Worm (Caenorhabditis elegans) whole organism, mixed stage, embryonic: Measurements from ENCODE around the gene exc-7.
A peak's percentile ranks its signal among the peaks of the same experiment; 100 is the strongest.

Experiments
- M03D4.4 ChIP-seq: sonication (generic microtip); optimal IDR thresholded peaks from 2 replicates; lab custom pipeline; 2017; ENCODE audit warnings: mild to moderate bottlenecking, missing genetic modification characterization, missing compliant biosample characterization
- bed-3 ChIP-seq: fragments of 200-800 bp; sonication (Bioruptor generic); optimal IDR thresholded peaks from 3 replicates; lab custom pipeline; 2018; ENCODE audit warnings: mild to moderate bottlenecking, missing genetic modification characterization, moderate library complexity, missing compliant biosample characterization
- blmp-1 ChIP-seq: fragments of 150-350 bp; optimal IDR thresholded peaks from 2 replicates; lab custom pipeline; 2014; ENCODE audit warnings: missing biosample characterization, missing genetic modification characterization
- ceh-39 ChIP-seq: fragments of 150-350 bp; optimal IDR thresholded peaks from 2 replicates; lab custom pipeline; 2014; ENCODE audit warnings: missing biosample characterization, missing genetic modification characterization
- ceh-43 ChIP-seq: fragments of 200-800 bp; sonication (Bioruptor generic); optimal IDR thresholded peaks from 2 replicates; lab custom pipeline; 2018; ENCODE audit warnings: mild to moderate bottlenecking, missing genetic modification characterization, moderate library complexity, missing compliant biosample characterization
- ceh-83 ChIP-seq: fragments of 200-800 bp; sonication (Bioruptor generic); optimal IDR thresholded peaks from 2 replicates; lab custom pipeline; 2018; ENCODE audit warnings: mild to moderate bottlenecking, missing genetic modification characterization, missing compliant biosample characterization
- ces-1 ChIP-seq: fragments of 150-350 bp; optimal IDR thresholded peaks from 2 replicates; lab custom pipeline; 2014; ENCODE audit warnings: missing biosample characterization, missing genetic modification reagents, missing genetic modification characterization
- cnd-1 ChIP-seq: fragments of 200-800 bp; sonication (Bioruptor generic); optimal IDR thresholded peaks from 2 replicates; lab custom pipeline; 2018; ENCODE audit warnings: mild to moderate bottlenecking, missing genetic modification characterization, missing compliant biosample characterization
- drap-1 ChIP-seq: fragments of 200-800 bp; sonication (Bioruptor generic); optimal IDR thresholded peaks from 3 replicates; lab custom pipeline; 2018; ENCODE audit warnings: mild to moderate bottlenecking, missing genetic modification characterization, missing compliant biosample characterization
- elt-1 ChIP-seq: sonication (generic microtip); optimal IDR thresholded peaks from 2 replicates; lab custom pipeline; 2017; ENCODE audit warnings: missing genetic modification characterization, mild to moderate bottlenecking, missing compliant biosample characterization, antibody characterized with exemption, moderate library complexity, borderline replicate concordance; ENCODE audit not compliant: insufficient read depth
- elt-3 ChIP-seq: fragments of 150-350 bp; optimal IDR thresholded peaks from 2 replicates; lab custom pipeline; 2014; ENCODE audit warnings: missing biosample characterization, missing genetic modification characterization
- ham-2 ChIP-seq: fragments of 200-800 bp; sonication (Bioruptor generic); optimal IDR thresholded peaks from 2 replicates; lab custom pipeline; 2018; ENCODE audit warnings: mild to moderate bottlenecking, missing genetic modification characterization, missing compliant biosample characterization
- hlh-1 ChIP-seq: fragments of 150-350 bp; optimal IDR thresholded peaks from 2 replicates; lab custom pipeline; 2014; ENCODE audit warnings: missing biosample characterization, missing genetic modification reagents, missing genetic modification characterization
- lin-13 ChIP-seq: fragments of 150-350 bp; optimal IDR thresholded peaks from 2 replicates; lab custom pipeline; 2014; ENCODE audit warnings: missing biosample characterization, missing genetic modification characterization
- lin-32 ChIP-seq: fragments of 200-800 bp; sonication (Bioruptor generic); optimal IDR thresholded peaks from 2 replicates; lab custom pipeline; 2018; ENCODE audit warnings: mild to moderate bottlenecking, missing genetic modification characterization, missing compliant biosample characterization
- lsy-2 ChIP-seq: fragments of 150-350 bp; optimal IDR thresholded peaks from 2 replicates; lab custom pipeline; 2014; ENCODE audit warnings: missing biosample characterization, missing genetic modification characterization
- mab-5 ChIP-seq: fragments of 150-350 bp; optimal IDR thresholded peaks from 2 replicates; lab custom pipeline; 2014; ENCODE audit warnings: missing biosample characterization, missing genetic modification characterization
- nhr-12 ChIP-seq: fragments of 150-350 bp; optimal IDR thresholded peaks from 2 replicates; lab custom pipeline; 2014; ENCODE audit warnings: missing biosample characterization, missing genetic modification characterization
- nhr-28 ChIP-seq: fragments of 150-350 bp; optimal IDR thresholded peaks from 2 replicates; lab custom pipeline; 2014; ENCODE audit warnings: missing biosample characterization, missing genetic modification characterization
- nhr-76 ChIP-seq: sonication (generic microtip); optimal IDR thresholded peaks from 2 replicates; lab custom pipeline; 2017; ENCODE audit warnings: missing biosample characterization, missing genetic modification characterization
- pha-4 ChIP-seq: fragments of 150-350 bp; optimal IDR thresholded peaks from 2 replicates; lab custom pipeline; 2018; ENCODE audit warnings: missing biosample characterization, missing genetic modification reagents, missing genetic modification characterization
- snpc-4 ChIP-seq: fragments of 150-350 bp; optimal IDR thresholded peaks from 2 replicates; lab custom pipeline; 2014; ENCODE audit warnings: missing biosample characterization, missing genetic modification characterization
- sptf-1 ChIP-seq: sonication (generic microtip); optimal IDR thresholded peaks from 2 replicates; lab custom pipeline; 2017; ENCODE audit warnings: mild to moderate bottlenecking, missing genetic modification characterization, moderate library complexity, missing compliant biosample characterization
- tbx-8 ChIP-seq: fragments of 200-800 bp; sonication (Bioruptor generic); optimal IDR thresholded peaks from 2 replicates; lab custom pipeline; 2018; ENCODE audit warnings: mild to moderate bottlenecking, missing genetic modification characterization, moderate library complexity, missing compliant biosample characterization
- unc-120 ChIP-seq: sonication (generic microtip); optimal IDR thresholded peaks from 2 replicates; lab custom pipeline; 2017; ENCODE audit warnings: missing genetic modification characterization, missing compliant biosample characterization; ENCODE audit not compliant: poor library complexity, severe bottlenecking
- unc-39 ChIP-seq: fragments of 150-350 bp; optimal IDR thresholded peaks from 2 replicates; lab custom pipeline; 2014; ENCODE audit warnings: missing biosample characterization, missing genetic modification characterization
- unc-62 ChIP-seq: fragments of 150-350 bp; optimal IDR thresholded peaks from 2 replicates; lab custom pipeline; 2014; ENCODE audit warnings: missing biosample characterization, missing genetic modification reagents, missing genetic modification characterization
- zip-8 ChIP-seq: fragments of 150-350 bp; optimal IDR thresholded peaks from 2 replicates; lab custom pipeline; 2014; ENCODE audit warnings: missing biosample characterization, missing genetic modification characterization
- ztf-11 ChIP-seq: fragments of 150-350 bp; optimal IDR thresholded peaks from 2 replicates; lab custom pipeline; 2014; ENCODE audit warnings: missing biosample characterization, missing genetic modification characterization

The exc-7 gene

ce11 chrII:9575670-9576069 is at the start of gene exc-7:
TSS of gene exc-7 (plus strand) at chrII:9575970.
- TF ChIP-seq ham-2 (no peak), lin-32 (no peak), tbx-8 (GFP tag; lab: Kevin White, UChicago) (no peak), cnd-1 (tag; lab: Kevin White, UChicago) (no peak), ceh-83 (GFP tag; lab: Kevin White, UChicago) (no peak), nhr-76 (tag; lab: Kevin White, UChicago) (no peak), elt-1 (tag; lab: Kevin White, UChicago) (no peak), unc-62 (no peak), unc-39 (tag; lab: Kevin White, UChicago) (no peak), ceh-39 (tag; lab: Kevin White, UChicago) (no peak), nhr-12 (tag; lab: Kevin White, UChicago) (no peak), elt-3 (no peak), mab-5 (tag; lab: Kevin White, UChicago) (no peak), nhr-28 (tag; lab: Kevin White, UChicago) (no peak), drap-1 (GFP tag; lab: Kevin White, UChicago) (no peak), snpc-4 (tag; lab: Kevin White, UChicago) (no peak), ces-1 (no peak)

- no peak for TF ChIP-seq ceh-39 (tag; lab: Kevin White, UChicago)
- TF ChIP-seq ceh-83 (GFP tag; lab: Kevin White, UChicago) = no peak
- TF ChIP-seq M03D4.4 (tag; lab: Kevin White, UChicago) = no peak
- no peak for TF ChIP-seq drap-1 (GFP tag; lab: Kevin White, UChicago)
- TF ChIP-seq unc-39 (tag; lab: Kevin White, UChicago) = no peak
- no peak for TF ChIP-seq nhr-28 (tag; lab: Kevin White, UChicago)
- TF ChIP-seq bed-3 (GFP tag; lab: Kevin White, UChicago) = no peak
Measured at ce11 chrII:9528480-9528879, 47.3 kb upstream of the exc-7 start, which contains the start of gene sra-2. TSS of gene sra-2 (plus strand) at chrII:9528780.

DNA sequence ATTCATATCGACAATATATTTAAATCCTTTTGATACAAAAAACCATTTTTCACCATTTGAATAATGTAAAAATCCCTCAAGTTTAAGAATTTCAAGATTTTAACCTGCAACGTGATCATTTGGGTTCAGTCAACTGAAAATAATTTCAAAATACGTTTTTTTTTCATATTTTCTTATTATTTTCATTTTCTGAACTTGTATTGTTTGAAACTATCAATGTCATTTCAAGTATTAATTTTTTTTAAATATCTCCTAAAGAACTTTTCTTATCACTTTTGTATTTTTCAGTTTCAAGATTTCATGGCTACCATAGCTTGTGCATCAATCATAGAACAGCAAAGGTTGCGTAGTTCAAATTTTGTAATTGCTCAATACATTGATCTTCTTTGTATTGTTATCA is 43.8 kb upstream of the exc-7 start, which contains the start of gene sra-9:
Gene sra-9 (plus strand): TSS at position 301 of the 400 bp plus-strand sequence.
- no peak for TF ChIP-seq lin-13 (tag; lab: Kevin White, UChicago)
- TF ChIP-seq sptf-1 (tag; lab: Kevin White, UChicago) = no peak
- no peak for TF ChIP-seq nhr-12 (tag; lab: Kevin White, UChicago)
- no peak for TF ChIP-seq unc-120
- TF ChIP-seq ham-2 = no peak
- TF ChIP-seq mab-5 (tag; lab: Kevin White, UChicago) = no peak
- no peak for TF ChIP-seq ceh-43
- TF ChIP-seq snpc-4 (tag; lab: Kevin White, UChicago) = no peak
- TF ChIP-seq M03D4.4 (tag; lab: Kevin White, UChicago) = no peak
- no peak for TF ChIP-seq pha-4 (tag; lab: Kevin White, UChicago)
- TF ChIP-seq blmp-1 = no peak
- no peak for TF ChIP-seq lin-32
- TF ChIP-seq lsy-2 (tag; lab: Kevin White, UChicago) = no peak
- TF ChIP-seq nhr-28 (tag; lab: Kevin White, UChicago) = no peak
- TF ChIP-seq ces-1 = no peak
- TF ChIP-seq, all 35 proteins: peak for 0

- TF ChIP-seq blmp-1 = no peak
- peak; percentile 51 for TF ChIP-seq zip-8
- no peak for TF ChIP-seq unc-62
- no peak for TF ChIP-seq mab-5 (tag; lab: Kevin White, UChicago)
Measured at ce11 chrII:9537429-9537828, 38.3 kb upstream of the exc-7 start, which contains the start of gene sra-8. TSS of gene sra-8 (plus strand) at chrII:9537729.

- TF ChIP-seq mab-5 (tag; lab: Kevin White, UChicago) = no peak
- no peak for TF ChIP-seq unc-62
- TF ChIP-seq lin-13 (tag; lab: Kevin White, UChicago) = no peak
- no peak for TF ChIP-seq hlh-1 (tag; lab: Kevin White, UChicago)
- no peak for TF ChIP-seq ztf-11 (tag; lab: Kevin White, UChicago)
- no peak for TF ChIP-seq lsy-2 (tag; lab: Kevin White, UChicago)
- no peak for TF ChIP-seq nhr-28 (tag; lab: Kevin White, UChicago)
- TF ChIP-seq ceh-39 (tag; lab: Kevin White, UChicago) = no peak
- no peak for TF ChIP-seq snpc-4 (tag; lab: Kevin White, UChicago)
- no peak for TF ChIP-seq bed-3 (GFP tag; lab: Kevin White, UChicago)
- TF ChIP-seq cnd-1 (tag; lab: Kevin White, UChicago) = no peak
- no peak for TF ChIP-seq ceh-43
- TF ChIP-seq ces-1 = no peak
- no peak for TF ChIP-seq M03D4.4 (tag; lab: Kevin White, UChicago)
Measured at ce11 chrII:9540723-9541122, 35.0 kb upstream of the exc-7 start, which contains the start of gene sra-3. TSS of gene sra-3 (minus strand) at chrII:9540823.
